Worm (Caenorhabditis elegans) whole organism, L3 larva: Measurements from ENCODE around the gene T02G5.15.

Source experiments
- fos-1 ChIP-seq: fragments of 150-350 bp; optimal IDR thresholded peaks from 2 replicates; lab custom pipeline; 2014; ENCODE audit warnings: missing biosample characterization, missing genetic modification characterization
- lin-15B ChIP-seq: fragments of 150-350 bp; optimal IDR thresholded peaks from 2 replicates; lab custom pipeline; 2014; ENCODE audit warnings: missing biosample characterization, missing genetic modification characterization
- nfya-1 ChIP-seq: sonication (generic microtip); optimal IDR thresholded peaks from 2 replicates; lab custom pipeline; 2017; ENCODE audit warnings: missing genetic modification characterization, mild to moderate bottlenecking, missing compliant biosample characterization, antibody characterized with exemption, moderate library complexity; ENCODE audit not compliant: insufficient read depth
- nhr-11 ChIP-seq: fragments of 150-350 bp; optimal IDR thresholded peaks from 2 replicates; lab custom pipeline; 2014; ENCODE audit warnings: missing biosample characterization, missing genetic modification characterization
- nhr-237 ChIP-seq: fragments of 150-350 bp; optimal IDR thresholded peaks from 2 replicates; lab custom pipeline; 2014; ENCODE audit warnings: missing biosample characterization, missing genetic modification characterization
- nhr-28 ChIP-seq: fragments of 150-350 bp; optimal IDR thresholded peaks from 2 replicates; lab custom pipeline; 2014; ENCODE audit warnings: missing biosample characterization, missing genetic modification characterization
- pqm-1 ChIP-seq: fragments of 150-350 bp; optimal IDR thresholded peaks from 2 replicates; lab custom pipeline; 2017; ENCODE audit warnings: missing biosample characterization, missing genetic modification characterization, inconsistent platforms
- snpc-4 ChIP-seq: fragments of 150-350 bp; optimal IDR thresholded peaks from 2 replicates; lab custom pipeline; 2014; ENCODE audit warnings: missing biosample characterization, missing genetic modification characterization

ce11 chrII:7072315-7072589 is 11.9 kb upstream of the T02G5.15 start, which contains the start of gene kars-1:
- TF ChIP-seq lin-15B: no peak
- TF ChIP-seq nfya-1: no peak
- no peak for TF ChIP-seq fos-1
- TF ChIP-seq pqm-1 (tag; lab: Kevin White, UChicago): no peak
- no peak for TF ChIP-seq nhr-28 (tag; lab: Kevin White, UChicago)
- no peak for TF ChIP-seq nhr-237
- no peak for TF ChIP-seq nhr-11 (tag; lab: Kevin White, UChicago)
- no peak for TF ChIP-seq snpc-4 (tag; lab: Kevin White, UChicago)
